Worm (Caenorhabditis elegans) whole organism, late embryonic: ENCODE results near the gene cdh-3.

Experiments used
- ceh-2 ChIP-seq: sonication (generic microtip); optimal IDR thresholded peaks from 2 replicates; lab custom pipeline; 2016; ENCODE audit warnings: missing genotype, missing genetic modification characterization, missing compliant biosample characterization
- ceh-22 ChIP-seq: sonication (generic microtip); optimal IDR thresholded peaks from 2 replicates; lab custom pipeline; 2017; ENCODE audit warnings: missing biosample characterization, missing genetic modification characterization
- ceh-31 ChIP-seq: sonication (generic microtip); optimal IDR thresholded peaks from 2 replicates; lab custom pipeline; 2016; ENCODE audit warnings: missing genetic modification characterization, missing compliant biosample characterization
- ceh-34 ChIP-seq: sonication (generic microtip); optimal IDR thresholded peaks from 2 replicates; lab custom pipeline; 2016; ENCODE audit warnings: mild to moderate bottlenecking, missing genetic modification characterization, missing compliant biosample characterization
- ceh-48 ChIP-seq: sonication (generic microtip); optimal IDR thresholded peaks from 2 replicates; lab custom pipeline; 2016; ENCODE audit warnings: missing genetic modification characterization, inconsistent platforms, missing compliant biosample characterization
- elt-2 ChIP-seq: sonication (generic microtip); optimal IDR thresholded peaks from 2 replicates; lab custom pipeline; 2016; ENCODE audit warnings: missing genetic modification reagents, missing genetic modification characterization, missing compliant biosample characterization
- fkh-10 ChIP-seq: fragments of 150-350 bp; optimal IDR thresholded peaks from 2 replicates; lab custom pipeline; 2014; ENCODE audit warnings: missing biosample characterization, missing genetic modification reagents, missing genetic modification characterization
- pha-4 ChIP-seq: fragments of 150-350 bp; optimal IDR thresholded peaks from 2 replicates; lab custom pipeline; 2018; ENCODE audit warnings: missing biosample characterization, missing genetic modification reagents, missing genetic modification characterization
- tbx-2 ChIP-seq: sonication (generic microtip); optimal IDR thresholded peaks from 2 replicates; lab custom pipeline; 2016; ENCODE audit warnings: missing genetic modification characterization, missing compliant biosample characterization
- ztf-16 ChIP-seq: sonication (generic microtip); optimal IDR thresholded peaks from 2 replicates; lab custom pipeline; 2017; ENCODE audit warnings: missing genetic modification characterization, missing compliant biosample characterization

ce11 chrIII:7718318-7718717 is 35.9 kb downstream of the cdh-3 start:
- TF ChIP-seq ceh-22 (tag; lab: Kevin White, UChicago) (no peak), tbx-2 (tag; lab: Kevin White, UChicago) (no peak), ceh-31 (no peak), ceh-34 (no peak), ztf-16 (tag; lab: Kevin White, UChicago) (no peak), elt-2 (tag; lab: Kevin White, UChicago) (no peak), fkh-10 (GFP tag; lab: Kevin White, UChicago) (no peak), ceh-2 (tag; lab: Kevin White, UChicago) (no peak), ceh-48 (tag; lab: Kevin White, UChicago) (no peak), pha-4 (tag; lab: Kevin White, UChicago) (no peak)
